Fruit fly (Drosophila melanogaster) whole organism, wandering third instar larva: ENCODE measurements around the gene CG34453.

Experiments
- CG9705 ChIP-seq: fragments of 200-800 bp; sonication (Bioruptor generic); optimal IDR thresholded peaks from 2 replicates; lab custom pipeline; 2018; ENCODE audit warnings: missing biosample characterization, mild to moderate bottlenecking, missing genetic modification characterization
- Hr78 ChIP-seq: fragments of >200 bp; optimal IDR thresholded peaks from 2 replicates; lab custom pipeline; 2017; ENCODE audit warnings: missing biosample characterization, missing genetic modification characterization
- Hr83 ChIP-seq: fragments of 200-300 bp; sonication (Bioruptor generic); optimal IDR thresholded peaks from 2 replicates; lab custom pipeline; 2016; ENCODE audit warnings: missing biosample characterization, mild to moderate bottlenecking, missing genetic modification characterization, moderate library complexity; ENCODE audit not compliant: poor library complexity, severe bottlenecking
- Mio ChIP-seq: sonication (Bioruptor generic); optimal IDR thresholded peaks from 2 replicates; lab custom pipeline; 2016; ENCODE audit warnings: missing biosample characterization, missing genetic modification characterization
- Sp1 ChIP-seq: fragments of 200-800 bp; sonication (Bioruptor generic); optimal IDR thresholded peaks from 3 replicates; lab custom pipeline; 2019; ENCODE audit warnings: missing biosample characterization, mild to moderate bottlenecking, missing genetic modification characterization, moderate library complexity
- Vsx2 ChIP-seq: fragments of 200-300, 225-300 bp; sonication (Bioruptor generic); optimal IDR thresholded peaks from 2 replicates; lab custom pipeline; 2018; ENCODE audit warnings: missing biosample characterization, missing genetic modification characterization; ENCODE audit not compliant: partially characterized antibody
- dmrt93B ChIP-seq: fragments of 200-800 bp; sonication (Bioruptor generic); optimal IDR thresholded peaks from 2 replicates; lab custom pipeline; 2018; ENCODE audit warnings: missing biosample characterization, mild to moderate bottlenecking, missing genetic modification characterization
- h ChIP-seq: fragments of 200-800 bp; sonication (Bioruptor generic); optimal IDR thresholded peaks from 3 replicates; lab custom pipeline; 2016; ENCODE audit warnings: missing biosample characterization, mild to moderate bottlenecking, missing genetic modification characterization
- usp ChIP-seq: fragments of >200 bp; optimal IDR thresholded peaks from 2 replicates; lab custom pipeline; 2017; ENCODE audit warnings: missing biosample characterization, missing genetic modification characterization

DNA sequence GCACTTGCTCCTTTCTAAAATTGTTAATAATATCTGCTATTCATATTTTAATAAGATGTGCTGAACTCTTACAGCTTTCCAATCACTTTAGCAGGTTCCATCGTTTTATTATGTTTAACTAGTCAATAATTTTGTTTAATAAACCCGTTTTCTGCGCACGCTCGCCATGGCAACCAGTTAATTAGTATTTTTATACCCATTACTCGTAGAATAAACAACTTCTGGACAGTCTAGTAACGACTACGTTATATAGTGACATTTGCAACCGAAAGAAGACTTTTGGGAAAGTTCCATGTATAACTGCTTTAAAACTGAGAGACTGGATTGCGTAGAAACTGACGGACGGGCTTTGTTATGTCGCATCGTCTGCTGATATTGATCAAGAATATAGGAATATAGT, at the start of gene CG34453:
- TF ChIP-seq dmrt93B (GFP tag; lab: Kevin White, UChicago) (no peak), Sp1 (GFP tag; lab: Kevin White, UChicago) (no peak), Hr78 (no peak), usp (GFP tag; lab: Kevin White, UChicago) (no peak), Hr83 (GFP tag; lab: Kevin White, UChicago) (no peak), h (GFP tag; lab: Kevin White, UChicago) (no peak), CG9705 (GFP tag; lab: Kevin White, UChicago) (no peak), Mio (GFP tag; lab: Kevin White, UChicago) (no peak), Vsx2 (GFP tag; lab: Kevin White, UChicago) (no peak)
